Worm (Caenorhabditis elegans) whole organism, L2 larva: ENCODE data around the gene srh-11.

Source experiments
- R02D3.7 ChIP-seq: fragments of 150-350 bp; optimal IDR thresholded peaks from 2 replicates; lab custom pipeline; 2014; ENCODE audit warnings: missing biosample characterization, missing genetic modification characterization
- alr-1 ChIP-seq: fragments of 150-350 bp; optimal IDR thresholded peaks from 2 replicates; lab custom pipeline; 2014; ENCODE audit warnings: missing biosample characterization, missing genetic modification characterization
- ceh-16 ChIP-seq: fragments of 150-350 bp; optimal IDR thresholded peaks from 2 replicates; lab custom pipeline; 2014; ENCODE audit warnings: missing biosample characterization, missing genetic modification characterization
- elt-3 ChIP-seq: sonication (generic microtip); optimal IDR thresholded peaks from 2 replicates; lab custom pipeline; 2017; ENCODE audit warnings: missing biosample characterization, missing genetic modification characterization
- nhr-10 ChIP-seq: sonication (generic microtip); optimal IDR thresholded peaks from 2 replicates; lab custom pipeline; 2017; ENCODE audit warnings: missing biosample characterization, missing genetic modification characterization
- nhr-23 ChIP-seq: fragments of 150-350 bp; optimal IDR thresholded peaks from 2 replicates; lab custom pipeline; 2014; ENCODE audit warnings: missing biosample characterization, missing genetic modification reagents, missing genetic modification characterization
- nhr-25 ChIP-seq: fragments of 150-350 bp; sonication (generic microtip); optimal IDR thresholded peaks from 3 replicates; lab custom pipeline; 2014; ENCODE audit warnings: missing biosample characterization, missing genetic modification characterization
- nhr-6 ChIP-seq: fragments of 150-350 bp; optimal IDR thresholded peaks from 2 replicates; lab custom pipeline; 2014; ENCODE audit warnings: missing biosample characterization, missing genetic modification characterization

The srh-11 gene

ce11 chrX:8268083-8268482, 50.8 kb downstream of the srh-11 start:
- no peak for TF ChIP-seq elt-3 (tag; lab: Kevin White, UChicago)
- no peak for TF ChIP-seq alr-1
- no peak for TF ChIP-seq ceh-16 (tag; lab: Kevin White, UChicago)
- no peak for TF ChIP-seq R02D3.7
- no peak for TF ChIP-seq nhr-6 (tag; lab: Kevin White, UChicago)
- no peak for TF ChIP-seq nhr-10 (tag; lab: Kevin White, UChicago)
- no peak for TF ChIP-seq nhr-23 (tag; lab: Kevin White, UChicago)
- no peak for TF ChIP-seq nhr-25
